Fruit fly (Drosophila melanogaster) whole organism, wandering third instar larva: ENCODE results near the gene CG17738.

Source experiments
- CG32264 ChIP-seq: fragments of 200-800 bp; sonication (Bioruptor generic); optimal IDR thresholded peaks from 2 replicates; lab custom pipeline; 2016; ENCODE audit warnings: missing biosample characterization, missing genetic modification characterization
- CG9705 ChIP-seq: fragments of 200-800 bp; sonication (Bioruptor generic); optimal IDR thresholded peaks from 2 replicates; lab custom pipeline; 2018; ENCODE audit warnings: missing biosample characterization, mild to moderate bottlenecking, missing genetic modification characterization
- CrebA ChIP-seq: fragments of 200-800 bp; sonication (Bioruptor generic); optimal IDR thresholded peaks from 2 replicates; lab custom pipeline; 2016; ENCODE audit warnings: missing biosample characterization, mild to moderate bottlenecking, missing genetic modification characterization, borderline replicate concordance
- Dif ChIP-seq: fragments of 200-275, 200-300 bp; sonication (Bioruptor generic); optimal IDR thresholded peaks from 2 replicates; lab custom pipeline; 2018; ENCODE audit warnings: missing biosample characterization, missing genetic modification characterization; ENCODE audit not compliant: partially characterized antibody
- GATAd ChIP-seq: sonication (Bioruptor generic); optimal IDR thresholded peaks from 2 replicates; lab custom pipeline; 2016; ENCODE audit warnings: missing biosample characterization, missing genetic modification characterization
- HLH106 ChIP-seq: fragments of 200-800 bp; optimal IDR thresholded peaks from 3 replicates; lab custom pipeline; 2019; ENCODE audit warnings: missing biosample characterization, mild to moderate bottlenecking, missing genetic modification characterization, moderate library complexity
- Hr78 ChIP-seq: fragments of >200 bp; optimal IDR thresholded peaks from 2 replicates; lab custom pipeline; 2017; ENCODE audit warnings: missing biosample characterization, missing genetic modification characterization
- Jra ChIP-seq: sonication (Bioruptor generic); optimal IDR thresholded peaks from 2 replicates; lab custom pipeline; 2016; ENCODE audit warnings: missing biosample characterization, missing genetic modification characterization
- Mio ChIP-seq: sonication (Bioruptor generic); optimal IDR thresholded peaks from 2 replicates; lab custom pipeline; 2016; ENCODE audit warnings: missing biosample characterization, missing genetic modification characterization
- Myc ChIP-seq: fragments of >200 bp; optimal IDR thresholded peaks from 2 replicates; lab custom pipeline; 2017
- Rel ChIP-seq, 2 experiments: fragments of 200-800 bp; sonication (Bioruptor generic) in 1 of 2; optimal IDR thresholded peaks; 2 replicates in 1 of 2; 3 replicates in 1 of 2; lab custom pipeline; 2016 to 2019; ENCODE audit warnings: mild to moderate bottlenecking in 2 of 2, missing biosample characterization in 2 of 2, missing genetic modification characterization in 2 of 2, moderate library complexity in 1 of 2
- Sp1 ChIP-seq: fragments of 200-800 bp; sonication (Bioruptor generic); optimal IDR thresholded peaks from 3 replicates; lab custom pipeline; 2019; ENCODE audit warnings: missing biosample characterization, mild to moderate bottlenecking, missing genetic modification characterization, moderate library complexity
- Vsx2 ChIP-seq: fragments of 200-300, 225-300 bp; sonication (Bioruptor generic); optimal IDR thresholded peaks from 2 replicates; lab custom pipeline; 2018; ENCODE audit warnings: missing biosample characterization, missing genetic modification characterization; ENCODE audit not compliant: partially characterized antibody
- brk ChIP-seq: fragments of 200-800 bp; sonication (Bioruptor generic); optimal IDR thresholded peaks from 2 replicates; lab custom pipeline; 2016; ENCODE audit warnings: missing biosample characterization, mild to moderate bottlenecking, missing genetic modification characterization
- dmrt93B ChIP-seq: fragments of 200-800 bp; sonication (Bioruptor generic); optimal IDR thresholded peaks from 2 replicates; lab custom pipeline; 2018; ENCODE audit warnings: missing biosample characterization, mild to moderate bottlenecking, missing genetic modification characterization
- dsf ChIP-seq: sonication (Bioruptor generic); optimal IDR thresholded peaks from 2 replicates; lab custom pipeline; 2016; ENCODE audit warnings: missing biosample characterization, missing genetic modification characterization, borderline replicate concordance
- ey ChIP-seq: fragments of 200-800 bp; sonication (Bioruptor generic); optimal IDR thresholded peaks from 2 replicates; lab custom pipeline; 2016; ENCODE audit warnings: missing biosample characterization, missing genetic modification characterization
- foxo ChIP-seq, 2 experiments: fragments of 200-800 bp; sonication (Bioruptor generic); optimal IDR thresholded peaks; 2 replicates in 1 of 2; 3 replicates in 1 of 2; lab custom pipeline; 2016 to 2017; ENCODE audit warnings: missing biosample characterization in 2 of 2, missing genetic modification characterization in 2 of 2
- fru ChIP-seq: fragments of 200-800 bp; sonication (Bioruptor generic); optimal IDR thresholded peaks from 3 replicates; lab custom pipeline; 2016; ENCODE audit warnings: missing biosample characterization, mild to moderate bottlenecking, missing genetic modification characterization
- jim ChIP-seq: fragments of 175-275, 200-325 bp; sonication (Bioruptor generic); optimal IDR thresholded peaks from 2 replicates; lab custom pipeline; 2016; ENCODE audit warnings: missing biosample characterization, mild to moderate bottlenecking, missing genetic modification characterization
- lola ChIP-seq: fragments of >200 bp; optimal IDR thresholded peaks from 2 replicates; lab custom pipeline; 2017; ENCODE audit warnings: missing biosample characterization, missing genetic modification characterization
- pan ChIP-seq: fragments of >200 bp; optimal IDR thresholded peaks from 2 replicates; lab custom pipeline; 2017
- sage ChIP-seq: fragments of 200-800 bp; sonication (Bioruptor generic); optimal IDR thresholded peaks from 2 replicates; lab custom pipeline; 2016; ENCODE audit warnings: missing biosample characterization, mild to moderate bottlenecking, missing genetic modification characterization
- tai ChIP-seq: sonication (Bioruptor generic); optimal IDR thresholded peaks from 2 replicates; lab custom pipeline; 2016; ENCODE audit warnings: missing biosample characterization, missing genetic modification characterization
- usp ChIP-seq: fragments of >200 bp; optimal IDR thresholded peaks from 2 replicates; lab custom pipeline; 2017; ENCODE audit warnings: missing biosample characterization, missing genetic modification characterization

The CG17738 gene

dm6 chr3R:12315455-12315854 is 44.8 kb downstream of the CG17738 start:
- TF ChIP-seq dsf (GFP tag; lab: Kevin White, UChicago) (no peak), lola (GFP tag; lab: Kevin White, UChicago) (no peak), jim (GFP tag; lab: Kevin White, UChicago) (no peak), CG32264 (GFP tag; lab: Kevin White, UChicago) (no peak), ey (GFP tag; lab: Kevin White, UChicago) (no peak), tai (GFP tag; lab: Kevin White, UChicago) (no peak), Jra (GFP tag; lab: Kevin White, UChicago) (no peak), sage (GFP tag; lab: Kevin White, UChicago) (no peak)

dm6 chr3R:12316420-12316819 is 45.7 kb downstream of the CG17738 start:
- no peak for TF ChIP-seq foxo (GFP tag; optimal IDR thresholded peaks at IDR 0.05; lab: Kevin White, UChicago)
- TF ChIP-seq Rel (GFP tag; optimal IDR thresholded peaks at IDR 0.05; lab: Kevin White, UChicago): no peak
- no peak for TF ChIP-seq Rel (tag; optimal IDR thresholded peaks at IDR 0.05; lab: Kevin White, UChicago)
- TF ChIP-seq usp: no peak
- no peak for TF ChIP-seq HLH106 (tag; lab: Kevin White, UChicago)
- TF ChIP-seq dsf (GFP tag; lab: Kevin White, UChicago): no peak
- TF ChIP-seq Mio (GFP tag; lab: Kevin White, UChicago): no peak
- TF ChIP-seq Myc (lab: Kevin White, UChicago): no peak
- no peak for TF ChIP-seq dmrt93B (GFP tag; lab: Kevin White, UChicago)
- no peak for TF ChIP-seq Hr78 (GFP tag; lab: Kevin White, UChicago)
- TF ChIP-seq Vsx2 (GFP tag; lab: Kevin White, UChicago): no peak
- TF ChIP-seq CG9705: no peak
- TF ChIP-seq GATAd (GFP tag; lab: Kevin White, UChicago): no peak
- no peak for TF ChIP-seq CrebA (GFP tag; lab: Kevin White, UChicago)
- TF ChIP-seq fru (GFP tag; lab: Kevin White, UChicago): no peak
- no peak for TF ChIP-seq pan
- TF ChIP-seq tai (GFP tag; lab: Kevin White, UChicago): no peak
- no peak for TF ChIP-seq brk (GFP tag; lab: Kevin White, UChicago)
- TF ChIP-seq Dif: no peak
- TF ChIP-seq Sp1 (GFP tag; lab: Kevin White, UChicago): no peak

- TF ChIP-seq Rel (GFP tag; optimal IDR thresholded peaks at IDR 0.05; lab: Kevin White, UChicago): no peak
- TF ChIP-seq Rel (tag; optimal IDR thresholded peaks at IDR 0.05; lab: Kevin White, UChicago): peak; percentile 92
- TF ChIP-seq CrebA (GFP tag; lab: Kevin White, UChicago): no peak
These were observed 46.6 kb downstream of the CG17738 start for dm6 chr3R:12317325-12317724.
